Fruit fly (Drosophila melanogaster) whole organism, pupa: ENCODE results near the gene CG33791.

Experiments
- CG10348 ChIP-seq: fragments of 200-800 bp; sonication (Bioruptor generic); IDR thresholded peaks from 2 replicates; pipeline ENCODE4 v1.3.6; 2022; ENCODE audit warnings: missing biosample characterization, missing genetic modification characterization
- CG12605 ChIP-seq: fragments of 200-800 bp; sonication (Bioruptor generic); IDR thresholded peaks from 2 replicates; pipeline ENCODE4 v1.3.6; 2022; ENCODE audit warnings: missing biosample characterization, missing genetic modification characterization
- CG13204 ChIP-seq: fragments of 200-800 bp; sonication (Bioruptor generic); optimal IDR thresholded peaks from 2 replicates; lab custom pipeline; 2018; ENCODE audit warnings: missing biosample characterization, mild to moderate bottlenecking, missing genetic modification characterization, moderate library complexity
- CG14655 ChIP-seq: fragments of 200-800 bp; sonication (Bioruptor generic); optimal IDR thresholded peaks from 3 replicates; lab custom pipeline; 2017; ENCODE audit warnings: mild to moderate bottlenecking, missing biosample characterization, missing genetic modification reagents, missing genetic modification characterization
- CG4496 ChIP-seq: fragments of 200-800 bp; sonication (Bioruptor generic); IDR thresholded peaks from 3 replicates; pipeline ENCODE4 v1.3.6; 2022; ENCODE audit warnings: missing biosample characterization, missing genetic modification characterization
- CG8301 ChIP-seq: fragments of 200-800 bp; sonication (Bioruptor generic); optimal IDR thresholded peaks from 2 replicates; lab custom pipeline; 2018; ENCODE audit warnings: missing biosample characterization, mild to moderate bottlenecking, missing genetic modification characterization
- CG9948 ChIP-seq: fragments of 200-800 bp; sonication (Bioruptor generic); optimal IDR thresholded peaks from 2 replicates; lab custom pipeline; 2018; ENCODE audit warnings: missing biosample characterization, mild to moderate bottlenecking, missing genetic modification characterization, moderate library complexity
- D1 ChIP-seq: fragments of 200-800 bp; sonication (Bioruptor generic); optimal IDR thresholded peaks from 2 replicates; lab custom pipeline; 2018; ENCODE audit warnings: missing biosample characterization, mild to moderate bottlenecking, missing genetic modification characterization, moderate library complexity
- Ets98B ChIP-seq: fragments of 200-800 bp; sonication (Bioruptor generic); IDR thresholded peaks from 2 replicates; pipeline ENCODE4 v1.3.6; 2022; ENCODE audit warnings: missing biosample characterization, missing genetic modification characterization
- Pif1A ChIP-seq: fragments of 200-800 bp; sonication (Bioruptor generic); optimal IDR thresholded peaks from 3 replicates; lab custom pipeline; 2016; ENCODE audit warnings: missing biosample characterization, missing genetic modification characterization
- Pif1B ChIP-seq: fragments of 200-800 bp; sonication (Bioruptor generic); optimal IDR thresholded peaks from 3 replicates; lab custom pipeline; 2016; ENCODE audit warnings: missing biosample characterization, missing genetic modification characterization
- Snoo ChIP-seq: fragments of 200-800 bp; sonication (Bioruptor generic); optimal IDR thresholded peaks from 3 replicates; lab custom pipeline; 2017; ENCODE audit warnings: missing biosample characterization, mild to moderate bottlenecking, missing genetic modification characterization, inconsistent platforms
- gl ChIP-seq: fragments of 200-800 bp; sonication (Bioruptor generic); optimal IDR thresholded peaks from 2 replicates; lab custom pipeline; 2018; ENCODE audit warnings: missing biosample characterization, mild to moderate bottlenecking, missing genetic modification characterization
- rn ChIP-seq: fragments of 200-800 bp; sonication (Bioruptor generic); IDR thresholded peaks from 2 replicates; pipeline ENCODE4 v1.3.6; 2022; ENCODE audit warnings: missing biosample characterization, missing genetic modification characterization

dm6 chr3L:1573191-1573590 is 29.6 kb upstream of the CG33791 start:
- TF ChIP-seq Ets98B (GFP tag; lab: Robert Waterston, UW) (no peak), CG8301 (tag; lab: Kevin White, UChicago) (no peak), Pif1B (GFP tag; lab: Kevin White, UChicago) (no peak), CG9948 (tag; lab: Kevin White, UChicago) (no peak), Pif1A (no peak), CG10348 (GFP tag; lab: Robert Waterston, UW) (no peak), gl (tag; lab: Kevin White, UChicago) (no peak), CG13204 (no peak), CG4496 (GFP tag; lab: Robert Waterston, UW) (no peak), rn (GFP tag; lab: Robert Waterston, UW) (no peak), Snoo (tag; lab: Kevin White, UChicago) (no peak), CG12605 (GFP tag; lab: Robert Waterston, UW) (no peak), CG14655 (no peak), D1 (tag; lab: Kevin White, UChicago) (no peak)
